Worm (Caenorhabditis elegans) whole organism, L2 larva: ENCODE measurements around the gene tsp-1.

Experiments
- nhr-11 ChIP-seq: fragments of 150-350 bp; optimal IDR thresholded peaks from 2 replicates; lab custom pipeline; 2014; ENCODE audit warnings: missing biosample characterization, missing genetic modification characterization
- nhr-77 ChIP-seq: fragments of 150-350 bp; optimal IDR thresholded peaks from 2 replicates; lab custom pipeline; 2014; ENCODE audit warnings: missing biosample characterization, missing genetic modification characterization
- sma-3 ChIP-seq: sonication (generic microtip); optimal IDR thresholded peaks from 2 replicates; lab custom pipeline; 2016; ENCODE audit warnings: missing genetic modification reagents, missing genetic modification characterization, missing compliant biosample characterization

- TF ChIP-seq nhr-77 (tag; lab: Kevin White, UChicago) (no peak), nhr-11 (tag; lab: Kevin White, UChicago) (no peak), sma-3 (GFP tag; lab: Kevin White, UChicago) (no peak)
Measured at ce11 chrIII:8281310-8281709, 42.1 kb upstream of the tsp-1 start.
